Fruit fly (Drosophila melanogaster): Measurements from ENCODE around the gene CG3823.
A peak's percentile ranks its signal among the peaks of the same experiment; 100 is the strongest.

CG3823 gene

dm6 chrX:6265456-6265877 is 38.3 kb upstream of the CG3823 start (continued):
- TF ChIP-seq unpg (GFP tag; optimal IDR thresholded peaks at IDR 0.05), result peak; percentile 96
- TF ChIP-seq Bgb (GFP tag; IDR thresholded peaks at IDR 0.05; ENCODE audit: partially characterized antibody), result no peak
- TF ChIP-seq tio (GFP tag; optimal IDR thresholded peaks at IDR 0.05), result peak; percentile 98
- TF ChIP-seq CG7556 (GFP tag; optimal IDR thresholded peaks at IDR 0.05), result peak; percentile 97
- TF ChIP-seq Meics (GFP tag; optimal IDR thresholded peaks at IDR 0.05), result peak; percentile 95
- TF ChIP-seq CG10462 (GFP tag; optimal IDR thresholded peaks at IDR 0.05), result peak; percentile 92
- TF ChIP-seq ranshi (GFP tag; IDR thresholded peaks at IDR 0.05), result peak; percentile 92
- peak; percentile 95 for TF ChIP-seq HLH54F (GFP tag; optimal IDR thresholded peaks at IDR 0.05)
- peak; percentile 97 for TF ChIP-seq CG11504 (tag; optimal IDR thresholded peaks at IDR 0.05)
- no peak for TF ChIP-seq Dll (GFP tag; IDR thresholded peaks at IDR 0.05; ENCODE audit: partially characterized antibody)
- TF ChIP-seq CG6791 (GFP tag; IDR thresholded peaks at IDR 0.05; ENCODE audit: partially characterized antibody), result no peak
- TF ChIP-seq phol (tag; optimal IDR thresholded peaks at IDR 0.05), result peak; percentile 97
- peak; percentile 90 to 99 for TF ChIP-seq Hr51 (GFP tag; optimal IDR thresholded peaks at IDR 0.05)
- no peak for TF ChIP-seq cad (GFP tag; optimal IDR thresholded peaks at IDR 0.05)
- peak in 1 of 2 experiments; percentile 71 for TF ChIP-seq tll (GFP tag; optimal IDR thresholded peaks at IDR 0.05)
- TF ChIP-seq Dek (tag; optimal IDR thresholded peaks at IDR 0.05), result peak; percentile 90
- peak; percentile 69; the same call in 2 of the 3 replicates for TF ChIP-seq z (GFP tag; IDR thresholded peaks at IDR 0.05)
- TF ChIP-seq pan (optimal IDR thresholded peaks at IDR 0.05), result no peak
- TF ChIP-seq pan (GFP tag; optimal IDR thresholded peaks at IDR 0.05 in 1 of 2, IDR thresholded peaks at IDR 0.05 in 1 of 2), result peak in 1 of 2 experiments; percentile 95
- peak; percentile 90 for TF ChIP-seq CG31388 (GFP tag; optimal IDR thresholded peaks at IDR 0.05)
- TF ChIP-seq Ptx1 (GFP tag; IDR thresholded peaks at IDR 0.05), result peak; percentile 96
- peak; percentile 81 for TF ChIP-seq CG9932 (GFP tag; IDR thresholded peaks at IDR 0.05)
- TF ChIP-seq amos (GFP tag; IDR thresholded peaks at IDR 0.05; ENCODE audit: partially characterized antibody), result no peak
- TF ChIP-seq ash1 (GFP tag; optimal IDR thresholded peaks at IDR 0.05), result no peak
- TF ChIP-seq CG11696 (GFP tag; IDR thresholded peaks at IDR 0.05), result peak; percentile 82
- peak; percentile 93 for TF ChIP-seq CG12071 (GFP tag; optimal IDR thresholded peaks at IDR 0.05)
- TF ChIP-seq pfk (GFP tag; optimal IDR thresholded peaks at IDR 0.05), result no peak
- peak; percentile 91 for TF ChIP-seq wdn (GFP tag; IDR thresholded peaks at IDR 0.05)

dm6 chrX:6266092-6266491 is 37.7 kb upstream of the CG3823 start:
- TF ChIP-seq CG11695 (GFP tag; IDR thresholded peaks at IDR 0.05) (no peak), CTCF (GFP tag; optimal IDR thresholded peaks at IDR 0.05) (no peak), vvl (GFP tag; IDR thresholded peaks at IDR 0.05) (no peak), cg (GFP tag; optimal IDR thresholded peaks at IDR 0.05) (peak; percentile 39), CG11504 (tag; optimal IDR thresholded peaks at IDR 0.05) (peak; percentile 29), ci (GFP tag; IDR thresholded peaks at IDR 0.05) (0 out of 3 replicates have a peak, but pooled peaks have one; percentile 20), Vsx1 (GFP tag; optimal IDR thresholded peaks at IDR 0.05) (no peak), crol (GFP tag; IDR thresholded peaks at IDR 0.05) (peak; percentile 76), CG15073 (GFP tag; optimal IDR thresholded peaks at IDR 0.05) (no peak), pfk (GFP tag; optimal IDR thresholded peaks at IDR 0.05) (peak; percentile 85), bigmax (GFP tag; optimal IDR thresholded peaks at IDR 0.05) (peak; percentile 87), CG14014 (GFP tag; IDR thresholded peaks at IDR 0.05) (no peak), CG10431 (GFP tag; optimal IDR thresholded peaks at IDR 0.05) (peak; percentile 91), Trl (optimal IDR thresholded peaks at IDR 0.05) (peak; percentile 30 to 58), Trl (GFP tag; optimal IDR thresholded peaks at IDR 0.05) (no peak), CG1602 (GFP tag; optimal IDR thresholded peaks at IDR 0.05) (no peak), CG14860 (GFP tag; IDR thresholded peaks at IDR 0.05; ENCODE audit: partially characterized antibody) (no peak)

Data from whole organism, embryonic.